Fruit fly (Drosophila melanogaster) whole organism, adult: ENCODE results near the gene CG13074.

Experiments used
- CG11617 ChIP-seq: fragments of 200-800 bp; sonication (Bioruptor generic); optimal IDR thresholded peaks from 2 replicates; lab custom pipeline; 2017; ENCODE audit warnings: mild to moderate bottlenecking, missing biosample characterization, missing genetic modification reagents, missing genetic modification characterization
- CG12768 ChIP-seq: fragments of 200-800 bp; sonication (Bioruptor generic); optimal IDR thresholded peaks from 2 replicates; lab custom pipeline; 2017; ENCODE audit warnings: missing biosample characterization, missing genetic modification characterization, mild to moderate bottlenecking, moderate library complexity, missing genetic modification reagents
- CG14711 ChIP-seq: fragments of 200-800 bp; sonication (Bioruptor generic); optimal IDR thresholded peaks from 2 replicates; lab custom pipeline; 2018; ENCODE audit warnings: missing biosample characterization, mild to moderate bottlenecking, missing genetic modification characterization, moderate library complexity
- CG7101 ChIP-seq: fragments of 200-800 bp; sonication (Bioruptor generic); optimal IDR thresholded peaks from 2 replicates; lab custom pipeline; 2018; ENCODE audit warnings: missing biosample characterization, mild to moderate bottlenecking, missing genetic modification characterization, moderate library complexity
- Hr96 ChIP-seq: fragments of 200-800 bp; sonication (Bioruptor generic); optimal IDR thresholded peaks from 2 replicates; lab custom pipeline; 2016; ENCODE audit warnings: missing biosample characterization, missing genetic modification characterization
- Mnt ChIP-seq: fragments of 200-800 bp; sonication (Bioruptor generic); optimal IDR thresholded peaks from 2 replicates; lab custom pipeline; 2016; ENCODE audit warnings: missing biosample characterization, mild to moderate bottlenecking, missing genetic modification characterization
- cic ChIP-seq: fragments of 200-800 bp; sonication (Bioruptor generic); optimal IDR thresholded peaks from 2 replicates; lab custom pipeline; 2017; ENCODE audit warnings: missing biosample characterization, mild to moderate bottlenecking, missing genetic modification characterization, moderate library complexity
- kay ChIP-seq: fragments of 200-800 bp; sonication (Bioruptor generic); peaks from one replicate; lab custom pipeline; 2016; ENCODE audit warnings: missing biosample characterization, missing genetic modification characterization, borderline replicate concordance
- pad ChIP-seq: fragments of 200-800 bp; sonication (Bioruptor generic); optimal IDR thresholded peaks from 3 replicates; lab custom pipeline; 2017; ENCODE audit warnings: missing biosample characterization, missing genetic modification characterization, mild to moderate bottlenecking, moderate library complexity, missing genetic modification reagents
- tj ChIP-seq: fragments of 200-800 bp; sonication (Bioruptor generic); optimal IDR thresholded peaks from 3 replicates; lab custom pipeline; 2017; ENCODE audit warnings: missing biosample characterization, mild to moderate bottlenecking, missing genetic modification characterization, moderate library complexity

dm6 chr3L:16132067-16132418 lies 34.8 kb upstream of the CG13074 start:
- no peak for TF ChIP-seq kay (GFP tag; lab: Kevin White, UChicago)
- TF ChIP-seq CG14711 (tag; lab: Kevin White, UChicago): no peak
- TF ChIP-seq CG7101 (tag; lab: Kevin White, UChicago): no peak
- TF ChIP-seq cic: no peak
- TF ChIP-seq tj: no peak
- TF ChIP-seq CG12768 (GFP tag; lab: Kevin White, UChicago): no peak
- TF ChIP-seq Mnt (GFP tag; lab: Kevin White, UChicago): no peak
- no peak for TF ChIP-seq CG11617 (GFP tag; lab: Kevin White, UChicago)
- no peak for TF ChIP-seq pad (GFP tag; lab: Kevin White, UChicago)
- no peak for TF ChIP-seq Hr96 (GFP tag; lab: Kevin White, UChicago)
